Fruit fly (Drosophila melanogaster): Measurements from ENCODE around the gene Bgb.

Bgb gene

DNA sequence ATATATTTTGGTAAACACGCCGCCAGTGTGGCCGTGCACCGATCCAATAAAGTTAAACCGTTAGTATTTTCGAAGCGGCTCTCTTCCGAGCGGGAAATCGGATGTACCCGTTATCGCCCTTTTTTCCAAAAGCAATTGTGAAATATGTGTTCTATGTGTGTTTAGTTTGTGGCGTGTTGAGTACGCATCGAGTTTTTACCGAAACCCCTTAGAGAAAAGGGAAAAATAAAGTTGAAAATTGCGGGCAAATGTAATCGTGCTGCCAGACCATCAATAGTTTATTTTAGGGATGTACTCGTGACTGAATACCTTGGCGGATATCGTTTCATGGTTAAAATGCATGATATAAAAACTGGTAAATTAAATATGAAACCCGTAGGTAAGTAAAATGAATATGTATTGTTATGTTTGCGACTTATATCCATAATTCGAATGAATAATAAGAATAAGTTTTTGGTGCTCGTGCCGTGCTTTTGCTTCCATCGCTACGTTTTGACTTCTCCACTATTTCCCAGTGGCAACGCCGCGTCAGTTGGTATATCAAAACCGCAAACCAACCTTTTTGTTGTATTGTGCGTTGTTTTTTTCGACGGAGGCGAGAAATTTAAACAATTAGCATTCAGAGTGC is at the start of gene Bgb, which contains the start of gene Mettl2:
Bgb (plus strand) TSS at position 527 of the 628 bp plus-strand sequence.
Mettl2 (minus strand) TSS at position 51 of the 628 bp plus-strand sequence.
- TF ChIP-seq ttk (optimal IDR thresholded peaks at IDR 0.05): no peak
- TF ChIP-seq psq (optimal IDR thresholded peaks at IDR 0.05): no peak
- no peak for TF ChIP-seq insv (optimal IDR thresholded peaks at IDR 0.05)
- no peak for TF ChIP-seq h (optimal IDR thresholded peaks at IDR 0.05)
- no peak for TF ChIP-seq Sin3A (optimal IDR thresholded peaks at IDR 0.05)

DNA sequence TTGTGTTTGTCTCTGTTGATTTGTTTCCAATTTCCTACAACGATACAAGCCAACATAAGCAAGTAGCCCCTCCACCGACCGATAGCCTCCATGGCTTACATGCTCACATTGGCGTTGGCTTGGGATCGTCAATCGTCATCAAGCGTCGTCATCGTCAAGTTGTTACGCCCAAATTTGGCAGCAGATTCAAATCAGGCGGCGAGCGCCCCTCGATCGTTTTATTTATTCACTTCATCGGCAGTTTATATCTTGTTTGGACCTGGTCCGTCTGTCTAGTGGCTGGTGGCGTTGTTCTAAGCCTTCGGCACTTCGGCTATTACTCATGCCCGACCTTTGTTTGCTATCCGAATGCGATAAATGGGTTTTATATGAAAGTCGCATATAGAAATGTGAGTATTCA is 49.3 kb upstream of the Bgb start:
- TF ChIP-seq psq (optimal IDR thresholded peaks at IDR 0.05): no peak

DNA sequence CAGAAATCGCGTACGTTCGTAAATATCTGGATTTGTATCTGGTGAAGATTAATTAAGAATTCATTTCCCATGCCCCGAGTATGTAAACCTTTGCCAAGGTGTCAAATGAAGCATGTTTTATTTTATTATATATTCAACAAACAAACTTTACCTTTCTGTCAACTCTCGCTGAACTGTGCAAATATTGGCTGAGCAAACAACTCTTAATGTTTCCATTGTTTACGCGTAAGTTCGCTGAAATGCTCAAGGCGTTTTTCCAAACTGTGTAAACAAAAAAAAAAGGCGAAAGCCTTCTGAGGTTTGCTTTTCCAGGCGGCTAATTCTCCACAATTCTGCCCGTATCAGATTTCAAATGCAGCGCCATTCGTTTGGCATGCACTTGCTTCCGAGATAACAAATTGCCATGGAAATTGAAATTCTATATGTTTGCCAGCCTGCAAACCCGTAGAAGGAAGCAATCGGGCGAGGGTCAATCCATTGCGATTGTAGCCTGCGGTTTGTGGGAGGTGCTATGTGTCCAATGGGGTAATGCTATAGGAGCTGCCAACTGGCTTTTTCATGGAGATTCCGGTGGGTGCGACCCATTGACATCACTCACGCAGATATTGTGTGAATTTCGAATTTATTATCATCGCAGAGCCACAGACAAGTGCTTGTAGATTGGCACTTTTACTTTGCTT is 47.7 kb upstream of the Bgb start:
- TF ChIP-seq Sin3A (optimal IDR thresholded peaks at IDR 0.05): no peak
- no peak for TF ChIP-seq h (optimal IDR thresholded peaks at IDR 0.05)
- no peak for TF ChIP-seq insv (optimal IDR thresholded peaks at IDR 0.05)
- TF ChIP-seq ttk (optimal IDR thresholded peaks at IDR 0.05): no peak
- TF ChIP-seq Myc (optimal IDR thresholded peaks at IDR 0.05): no peak
- TF ChIP-seq psq (optimal IDR thresholded peaks at IDR 0.05): no peak

DNA sequence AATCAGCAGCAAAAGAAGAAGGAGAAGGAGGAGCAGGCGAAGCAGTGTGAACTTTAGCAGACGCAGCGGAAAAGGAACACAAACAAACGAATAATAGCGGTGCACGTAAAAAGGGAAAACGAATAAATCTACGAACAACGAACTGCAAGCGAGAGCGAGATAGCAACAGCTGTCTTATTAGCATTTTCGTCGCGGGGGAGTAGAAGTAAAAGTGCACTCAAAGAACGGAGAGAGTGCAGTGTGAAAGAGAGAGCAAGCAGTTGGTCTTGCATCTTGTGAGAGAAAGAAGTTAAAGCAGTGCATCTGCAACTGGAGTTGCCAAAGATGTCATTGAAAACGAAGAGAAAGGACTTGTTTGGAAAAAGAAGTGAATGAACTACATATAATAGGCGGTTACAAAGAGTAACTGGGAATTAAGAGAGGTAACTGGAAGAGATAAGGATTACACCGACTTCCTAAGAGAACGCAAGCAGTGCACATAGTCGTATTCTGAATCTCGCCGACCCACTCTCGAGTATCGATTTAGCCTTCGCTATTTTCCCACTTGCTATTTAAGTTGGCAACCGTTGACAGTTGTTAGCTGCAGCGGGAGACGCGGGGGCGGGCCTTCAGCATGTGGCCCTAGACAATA is 46.6 kb upstream of the Bgb start:
- TF ChIP-seq insv (optimal IDR thresholded peaks at IDR 0.05): no peak
- TF ChIP-seq h (optimal IDR thresholded peaks at IDR 0.05): no peak
- no peak for TF ChIP-seq Myc (optimal IDR thresholded peaks at IDR 0.05)
- no peak for TF ChIP-seq psq (optimal IDR thresholded peaks at IDR 0.05)
- no peak for TF ChIP-seq Sin3A (optimal IDR thresholded peaks at IDR 0.05)
- TF ChIP-seq ttk (optimal IDR thresholded peaks at IDR 0.05): no peak

DNA sequence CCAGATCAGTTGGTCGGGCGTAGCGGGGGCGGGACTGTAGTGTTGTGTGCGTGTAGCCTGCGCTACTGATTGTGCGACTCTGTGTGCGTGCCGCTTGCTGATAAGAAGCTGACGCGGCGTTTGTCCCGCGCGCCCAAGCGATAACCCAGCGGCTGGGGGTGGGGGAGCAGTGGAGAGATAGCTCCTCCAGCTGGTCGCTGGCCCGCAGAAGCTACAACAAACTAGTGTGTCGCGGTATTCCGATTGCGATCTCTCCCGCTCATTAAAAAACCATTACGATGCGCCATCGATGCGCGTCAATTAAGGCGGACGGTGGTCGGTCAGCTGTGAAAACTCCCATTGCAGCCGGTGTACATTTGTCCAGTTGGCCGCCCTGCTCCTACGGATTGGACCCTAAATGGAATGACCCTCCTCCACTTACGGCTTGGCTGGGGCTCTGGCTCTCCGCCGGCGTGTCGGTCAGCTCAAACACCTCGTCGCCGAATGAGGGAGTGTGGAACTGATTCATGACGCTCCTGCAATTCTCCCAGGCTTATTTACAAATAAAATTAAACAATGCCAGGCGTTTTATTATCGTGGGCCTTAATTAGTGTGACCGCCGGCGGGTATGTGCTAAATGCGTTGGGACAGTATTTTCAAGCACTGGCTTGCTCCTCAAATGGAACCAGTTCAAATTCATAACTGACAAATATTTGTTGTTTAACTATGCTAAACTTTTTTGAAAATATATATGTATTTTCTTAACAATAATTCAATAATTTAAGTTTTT is 37.3 kb upstream of the Bgb start, which contains the start of gene CG12104:
CG12104 (minus strand) TSS at position 611 of the 769 bp plus-strand sequence.
- TF ChIP-seq Myc (optimal IDR thresholded peaks at IDR 0.05) (no peak), ttk (optimal IDR thresholded peaks at IDR 0.05) (no peak), psq (optimal IDR thresholded peaks at IDR 0.05) (no peak), h (optimal IDR thresholded peaks at IDR 0.05) (no peak), Sin3A (optimal IDR thresholded peaks at IDR 0.05) (no peak), insv (optimal IDR thresholded peaks at IDR 0.05) (no peak)

DNA sequence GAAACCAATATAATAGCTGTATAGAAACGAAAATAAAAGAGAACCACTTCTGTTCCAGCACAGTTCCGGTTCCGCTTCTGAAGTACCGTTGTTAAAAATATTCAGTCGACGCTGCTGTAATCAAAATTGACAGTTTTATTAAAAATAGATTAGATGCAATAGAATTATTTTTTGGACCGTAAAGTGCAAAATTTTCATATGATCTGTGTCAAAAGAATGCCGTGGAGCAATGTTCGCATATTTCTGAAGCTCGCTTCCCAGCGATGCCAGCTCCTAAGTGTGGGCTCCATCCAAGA is 36.7 kb upstream of the Bgb start, which contains the start of the genes CG18170 and CG33791:
CG18170 (plus strand) TSS at position 122 of the 296 bp plus-strand sequence.
CG33791 (plus strand) TSS at position 122 of the 296 bp plus-strand sequence.
- no peak for TF ChIP-seq ttk (optimal IDR thresholded peaks at IDR 0.05)
- no peak for TF ChIP-seq Myc (optimal IDR thresholded peaks at IDR 0.05)
- no peak for TF ChIP-seq Sin3A (optimal IDR thresholded peaks at IDR 0.05)
- no peak for TF ChIP-seq psq (optimal IDR thresholded peaks at IDR 0.05)
- TF ChIP-seq insv (optimal IDR thresholded peaks at IDR 0.05): no peak
- no peak for TF ChIP-seq h (optimal IDR thresholded peaks at IDR 0.05)

DNA sequence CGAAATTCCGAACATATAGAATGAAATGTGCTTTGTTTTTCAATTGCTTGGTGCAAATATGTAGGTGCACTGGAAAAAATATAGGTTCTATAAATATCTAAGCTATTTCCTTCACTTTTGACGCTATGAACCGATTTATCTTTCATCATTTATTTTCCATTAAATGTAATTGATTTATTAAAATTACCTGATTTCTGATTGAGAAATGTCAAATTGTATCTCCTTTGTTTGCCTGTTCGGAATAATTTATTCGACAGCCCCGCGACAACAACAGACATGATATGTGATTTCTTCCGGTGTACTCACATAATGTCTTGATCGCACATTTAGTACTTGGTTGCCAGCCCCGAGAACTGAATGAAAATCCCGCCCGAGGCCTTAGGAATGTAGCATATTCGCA is 29.9 kb upstream of the Bgb start:
- TF ChIP-seq Sin3A (optimal IDR thresholded peaks at IDR 0.05): no peak
- no peak for TF ChIP-seq ttk (optimal IDR thresholded peaks at IDR 0.05)
- no peak for TF ChIP-seq Myc (optimal IDR thresholded peaks at IDR 0.05)
- TF ChIP-seq h (optimal IDR thresholded peaks at IDR 0.05): no peak
- TF ChIP-seq psq (optimal IDR thresholded peaks at IDR 0.05): no peak
- no peak for TF ChIP-seq insv (optimal IDR thresholded peaks at IDR 0.05)

DNA sequence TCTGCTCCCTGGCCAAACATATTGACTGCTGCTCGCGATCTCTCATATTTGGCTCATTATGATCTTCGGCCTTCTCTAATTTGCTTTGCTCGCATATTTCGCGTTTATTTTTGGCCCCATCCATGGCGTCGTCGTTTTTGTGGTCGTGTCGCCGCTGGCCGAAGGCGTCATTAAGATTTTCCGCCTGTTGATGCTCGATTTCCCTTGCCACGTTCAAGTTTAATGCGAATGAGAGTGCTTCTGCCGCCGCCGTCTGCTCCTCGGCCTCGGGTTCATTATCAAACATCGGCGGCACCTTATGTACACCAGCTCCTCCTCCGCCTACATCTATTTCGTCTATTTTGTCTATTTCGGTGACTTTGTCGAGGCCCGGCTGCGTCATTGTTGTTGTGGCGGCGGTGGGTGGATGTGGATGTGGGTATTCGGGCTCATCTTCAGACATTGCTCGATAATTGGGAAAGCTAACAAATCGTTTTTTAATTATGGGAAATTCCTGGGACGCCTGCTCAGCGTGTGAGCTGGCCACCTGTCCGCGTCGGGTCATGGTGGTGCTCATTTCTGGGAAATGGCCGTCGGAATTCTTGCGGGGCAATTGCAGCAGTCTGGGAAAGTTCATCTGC is 24.9 kb upstream of the Bgb start:
- TF ChIP-seq ttk (optimal IDR thresholded peaks at IDR 0.05) (no peak), insv (optimal IDR thresholded peaks at IDR 0.05) (no peak)

DNA sequence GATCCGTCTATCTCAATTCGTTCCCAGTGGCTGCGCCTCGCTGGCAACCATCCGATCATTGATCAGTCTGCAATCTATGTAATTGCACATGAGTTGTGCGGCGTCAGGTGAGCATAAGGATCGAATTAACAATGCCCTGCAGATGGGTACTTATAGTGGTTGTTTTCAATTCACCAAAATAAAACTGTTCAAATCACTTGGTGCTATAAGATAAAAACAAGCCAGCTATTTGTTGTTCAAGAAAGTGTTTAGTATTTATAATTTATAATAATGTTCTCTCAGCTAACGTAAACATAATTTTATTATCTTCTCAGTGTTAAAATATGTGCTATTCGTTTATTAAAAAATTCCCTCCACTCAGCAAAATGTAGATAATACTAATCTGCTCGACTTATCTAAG is 23.8 kb upstream of the Bgb start, which contains the start of gene CG12105:
CG12105 (minus strand) TSS at position 101 of the 400 bp plus-strand sequence.
- no peak for TF ChIP-seq Myc (optimal IDR thresholded peaks at IDR 0.05)
- no peak for TF ChIP-seq Sin3A (optimal IDR thresholded peaks at IDR 0.05)
- no peak for TF ChIP-seq ttk (optimal IDR thresholded peaks at IDR 0.05)
- TF ChIP-seq h (optimal IDR thresholded peaks at IDR 0.05): no peak
- no peak for TF ChIP-seq psq (optimal IDR thresholded peaks at IDR 0.05)
- no peak for TF ChIP-seq insv (optimal IDR thresholded peaks at IDR 0.05)

DNA sequence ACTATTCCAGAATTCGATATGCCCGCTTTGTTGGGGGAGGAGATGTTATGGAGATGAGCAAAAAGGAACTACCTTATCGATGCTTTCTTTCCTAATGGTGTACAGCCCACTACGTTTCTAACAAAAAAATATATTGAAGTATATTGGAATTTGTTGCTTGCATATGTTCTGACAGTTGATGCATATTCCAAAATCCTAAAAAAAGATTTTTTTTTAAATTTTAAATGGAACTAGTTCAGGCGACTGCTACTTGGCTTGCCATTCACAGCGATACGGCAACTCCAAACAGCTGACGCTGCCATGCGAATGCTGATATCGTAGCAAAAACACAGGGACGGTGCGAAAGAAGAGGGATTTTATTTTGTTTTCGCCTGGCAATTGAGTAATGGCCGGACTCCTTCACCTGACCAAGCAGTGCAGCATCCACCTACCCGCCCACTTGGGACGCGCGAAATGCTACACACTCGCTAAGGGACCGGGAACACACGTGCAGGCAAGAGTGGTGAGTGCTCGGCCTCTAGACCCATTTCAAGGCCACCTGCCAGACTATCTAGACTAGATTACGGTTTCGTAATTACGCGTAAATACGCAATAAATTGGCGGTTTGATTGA is 21.3 kb upstream of the Bgb start, which contains the start of the genes CG13926, ABCB7 and CG33230:
CG13926 (minus strand) TSS at position 43 of the 612 bp plus-strand sequence.
ABCB7 (plus strand) TSS at position 299 of the 612 bp plus-strand sequence.
CG33230 (plus strand) TSS at position 299 of the 612 bp plus-strand sequence.
- TF ChIP-seq ttk (optimal IDR thresholded peaks at IDR 0.05) (no peak), Myc (optimal IDR thresholded peaks at IDR 0.05) (no peak), h (optimal IDR thresholded peaks at IDR 0.05) (no peak), Sin3A (optimal IDR thresholded peaks at IDR 0.05) (no peak), insv (optimal IDR thresholded peaks at IDR 0.05) (no peak), psq (optimal IDR thresholded peaks at IDR 0.05) (no peak)

DNA sequence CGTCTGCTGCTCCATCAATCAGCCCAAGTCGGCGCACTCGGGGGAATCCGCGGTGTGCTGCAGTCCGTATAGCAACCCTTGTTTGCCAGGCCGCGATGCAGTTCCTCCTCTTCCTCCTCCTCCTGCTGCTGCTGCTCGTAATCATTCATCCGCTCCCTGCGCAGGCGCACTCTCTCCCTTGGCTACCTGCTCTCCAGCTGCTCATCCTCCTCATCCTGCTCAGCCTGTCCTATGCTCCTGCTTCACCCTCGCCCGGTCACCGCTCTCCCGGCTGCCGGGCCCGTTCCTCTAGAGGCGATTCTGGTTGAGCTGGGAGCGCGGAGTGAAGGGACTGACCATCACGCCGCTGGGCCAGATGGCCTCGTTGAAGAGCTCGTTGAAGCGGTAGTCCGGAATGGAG is 12.6 kb upstream of the Bgb start:
- no peak for TF ChIP-seq Sin3A (optimal IDR thresholded peaks at IDR 0.05)
- TF ChIP-seq psq (optimal IDR thresholded peaks at IDR 0.05): no peak
- no peak for TF ChIP-seq ttk (optimal IDR thresholded peaks at IDR 0.05)
- TF ChIP-seq h (optimal IDR thresholded peaks at IDR 0.05): no peak
- no peak for TF ChIP-seq insv (optimal IDR thresholded peaks at IDR 0.05)
- no peak for TF ChIP-seq Myc (optimal IDR thresholded peaks at IDR 0.05)

All from Kc167 (cell line).